Fruit fly (Drosophila melanogaster) Kc167 (cell line): ENCODE measurements around the gene Pex10.

Experiments used
- Sin3A ChIP-seq: fragments of >200 bp; optimal IDR thresholded peaks from 2 replicates; lab custom pipeline; 2018; ENCODE audit warnings: missing external identifiers
- h ChIP-seq: fragments of >200 bp; optimal IDR thresholded peaks from 3 replicates; lab custom pipeline; 2018; ENCODE audit warnings: missing external identifiers
- insv ChIP-seq: fragments of >200 bp; optimal IDR thresholded peaks from 3 replicates; lab custom pipeline; 2018; ENCODE audit warnings: missing external identifiers
- psq ChIP-seq: fragments of >200 bp; optimal IDR thresholded peaks from 2 replicates; lab custom pipeline; 2017; ENCODE audit warnings: missing external identifiers

dm6 chr3L:1515820-1516540 is 42.0 kb upstream of the Pex10 start:
- TF ChIP-seq Sin3A (lab: Kevin White, UChicago) (no peak), insv (no peak), psq (lab: Kevin White, UChicago) (no peak), h (lab: Kevin White, UChicago) (no peak)
